Worm (Caenorhabditis elegans): Measurements from ENCODE around the gene C31B8.7.

DNA sequence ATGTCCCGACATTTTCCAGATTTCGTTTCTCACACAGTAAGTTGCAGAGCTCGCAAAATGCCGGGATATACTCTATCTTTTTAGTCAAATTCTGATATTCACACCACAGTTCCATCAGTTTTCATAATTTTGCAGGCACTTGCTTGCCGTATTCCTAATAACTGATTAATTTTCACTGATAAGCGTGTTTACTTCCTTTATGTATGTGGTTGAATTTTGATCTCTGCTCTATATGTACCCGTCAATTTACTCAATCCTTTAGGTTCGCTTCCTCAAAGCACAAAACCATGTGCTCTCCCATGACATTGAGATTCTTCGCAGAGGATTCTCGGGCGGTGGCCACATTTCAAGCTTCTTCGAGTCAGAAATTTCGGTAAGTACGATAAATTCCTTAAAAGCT, 21.6 kb downstream of the C31B8.7 start:
- TF ChIP-seq ztf-23 (GFP tag; IDR thresholded peaks at IDR 0.05) (no peak), ref-1 (GFP tag; conservative IDR thresholded peaks at IDR 0.05) (no peak), flt-1 (GFP tag; IDR thresholded peaks at IDR 0.05) (no peak), cog-1 (tag; optimal IDR thresholded peaks at IDR 0.05) (no peak)

Data from whole organism, midembryonic.